Worm (Caenorhabditis elegans) whole organism, L3 larva: ENCODE results near the gene agl-1.
A peak's percentile ranks its signal among the peaks of the same experiment; 100 is the strongest.

Experiments
- R02D3.7 ChIP-seq: fragments of 150-350 bp; optimal IDR thresholded peaks from 2 replicates; lab custom pipeline; 2014; ENCODE audit warnings: missing biosample characterization, missing genetic modification characterization
- aly-2 ChIP-seq: fragments of 150-350 bp; optimal IDR thresholded peaks from 2 replicates; lab custom pipeline; 2014; ENCODE audit warnings: missing biosample characterization, missing genetic modification characterization
- ama-1 ChIP-seq: fragments of 150-350 bp; optimal IDR thresholded peaks from 2 replicates; lab custom pipeline; 2018
- ceh-16 ChIP-seq: sonication (generic microtip); optimal IDR thresholded peaks from 2 replicates; lab custom pipeline; 2017; ENCODE audit warnings: missing biosample characterization, missing genetic modification characterization
- ceh-28 ChIP-seq: fragments of 150-350 bp; optimal IDR thresholded peaks from 2 replicates; lab custom pipeline; 2014; ENCODE audit warnings: missing biosample characterization, missing genetic modification reagents, missing genetic modification characterization
- ceh-9 ChIP-seq: sonication (generic microtip); optimal IDR thresholded peaks from 2 replicates; lab custom pipeline; 2018; ENCODE audit warnings: missing biosample characterization, missing genetic modification characterization
- egl-27 ChIP-seq: sonication (generic microtip); optimal IDR thresholded peaks from 4 replicates; lab custom pipeline; 2017; ENCODE audit warnings: missing biosample characterization, missing genetic modification reagents, missing genetic modification characterization
- egl-5 ChIP-seq: fragments of 150-350 bp; optimal IDR thresholded peaks from 2 replicates; lab custom pipeline; 2017; ENCODE audit warnings: missing biosample characterization, missing genetic modification reagents, missing genetic modification characterization, inconsistent platforms
- elt-1 ChIP-seq: fragments of 150-350 bp; optimal IDR thresholded peaks from 2 replicates; lab custom pipeline; 2014; ENCODE audit warnings: missing biosample characterization, missing genetic modification characterization
- elt-2 ChIP-seq: sonication (generic microtip); optimal IDR thresholded peaks from 2 replicates; lab custom pipeline; 2016; ENCODE audit warnings: missing genetic modification reagents, mild to moderate bottlenecking, missing genetic modification characterization, missing compliant biosample characterization
- elt-3 ChIP-seq, 3 experiments: fragments of 150-350 bp in 1 of 3; sonication (generic microtip) in 2 of 3; optimal IDR thresholded peaks; 2 replicates in 2 of 3; 4 replicates in 1 of 3; lab custom pipeline; 2014 to 2017; ENCODE audit warnings: missing biosample characterization in 3 of 3, missing genetic modification characterization in 3 of 3
- fkh-2 ChIP-seq: fragments of 150-350 bp; optimal IDR thresholded peaks from 2 replicates; lab custom pipeline; 2014; ENCODE audit warnings: missing biosample characterization, missing genetic modification reagents, missing genetic modification characterization
- fos-1 ChIP-seq: fragments of 150-350 bp; optimal IDR thresholded peaks from 2 replicates; lab custom pipeline; 2014; ENCODE audit warnings: missing biosample characterization, missing genetic modification characterization
- hmg-11 ChIP-seq: sonication (generic microtip); optimal IDR thresholded peaks from 2 replicates; lab custom pipeline; 2016; ENCODE audit warnings: missing genetic modification characterization, missing compliant biosample characterization
- jun-1 ChIP-seq: fragments of 150-350 bp; optimal IDR thresholded peaks from 2 replicates; lab custom pipeline; 2014; ENCODE audit warnings: missing biosample characterization, missing genetic modification reagents, missing genetic modification characterization
- lin-15B ChIP-seq: fragments of 150-350 bp; optimal IDR thresholded peaks from 2 replicates; lab custom pipeline; 2014; ENCODE audit warnings: missing biosample characterization, missing genetic modification characterization
- lin-39 ChIP-seq: fragments of 150-350 bp; optimal IDR thresholded peaks from 2 replicates; lab custom pipeline; 2018; ENCODE audit warnings: missing biosample characterization, missing genetic modification reagents, missing genetic modification characterization
- lsy-12 ChIP-seq: sonication (generic microtip); optimal IDR thresholded peaks from 2 replicates; lab custom pipeline; 2016; ENCODE audit warnings: mild to moderate bottlenecking, missing genetic modification characterization, missing compliant biosample characterization
- mdl-1 ChIP-seq: fragments of 150-350 bp; optimal IDR thresholded peaks from 2 replicates; lab custom pipeline; 2014; ENCODE audit warnings: missing biosample characterization, missing genetic modification characterization
- mml-1 ChIP-seq: fragments of 150-350 bp; sonication (generic microtip); optimal IDR thresholded peaks from 3 replicates; lab custom pipeline; 2014; ENCODE audit warnings: missing biosample characterization, missing genetic modification characterization
- nfya-1 ChIP-seq: sonication (generic microtip); optimal IDR thresholded peaks from 2 replicates; lab custom pipeline; 2017; ENCODE audit warnings: missing genetic modification characterization, mild to moderate bottlenecking, missing compliant biosample characterization, antibody characterized with exemption, moderate library complexity; ENCODE audit not compliant: insufficient read depth
- nhr-11 ChIP-seq: fragments of 150-350 bp; optimal IDR thresholded peaks from 2 replicates; lab custom pipeline; 2014; ENCODE audit warnings: missing biosample characterization, missing genetic modification characterization
- nhr-12 ChIP-seq: fragments of 150-350 bp; optimal IDR thresholded peaks from 2 replicates; lab custom pipeline; 2014; ENCODE audit warnings: missing biosample characterization, missing genetic modification characterization
- nhr-23 ChIP-seq: fragments of 150-350 bp; optimal IDR thresholded peaks from 2 replicates; lab custom pipeline; 2014; ENCODE audit warnings: missing biosample characterization, missing genetic modification reagents, missing genetic modification characterization
- nhr-237 ChIP-seq: fragments of 150-350 bp; optimal IDR thresholded peaks from 2 replicates; lab custom pipeline; 2014; ENCODE audit warnings: missing biosample characterization, missing genetic modification characterization
- nhr-25 ChIP-seq: sonication (generic microtip); optimal IDR thresholded peaks from 2 replicates; lab custom pipeline; 2017; ENCODE audit warnings: missing biosample characterization, missing genetic modification characterization
- nhr-28 ChIP-seq: fragments of 150-350 bp; optimal IDR thresholded peaks from 2 replicates; lab custom pipeline; 2014; ENCODE audit warnings: missing biosample characterization, missing genetic modification characterization
- nhr-43 ChIP-seq: sonication (generic microtip); optimal IDR thresholded peaks from 2 replicates; lab custom pipeline; 2016; ENCODE audit warnings: mild to moderate bottlenecking, missing genetic modification characterization, missing compliant biosample characterization; ENCODE audit not compliant: poor library complexity, severe bottlenecking
- nhr-76 ChIP-seq: fragments of 150-350 bp; sonication (generic microtip); optimal IDR thresholded peaks from 5 replicates; lab custom pipeline; 2014; ENCODE audit warnings: missing biosample characterization, missing genetic modification characterization
- nhr-77 ChIP-seq: fragments of 150-350 bp; optimal IDR thresholded peaks from 2 replicates; lab custom pipeline; 2014; ENCODE audit warnings: missing biosample characterization, missing genetic modification characterization
- pha-4 ChIP-seq: fragments of 150-350 bp; optimal IDR thresholded peaks from 2 replicates; lab custom pipeline; 2014; ENCODE audit warnings: missing biosample characterization, missing genetic modification reagents, missing genetic modification characterization
- pqm-1 ChIP-seq: fragments of 150-350 bp; optimal IDR thresholded peaks from 2 replicates; lab custom pipeline; 2017; ENCODE audit warnings: missing biosample characterization, missing genetic modification characterization, inconsistent platforms
- sea-2 ChIP-seq: fragments of 150-350 bp; sonication (generic microtip); optimal IDR thresholded peaks from 4 replicates; lab custom pipeline; 2014; ENCODE audit warnings: missing biosample characterization, missing genetic modification reagents, missing genetic modification characterization
- skn-1 ChIP-seq: fragments of 150-350 bp; optimal IDR thresholded peaks from 2 replicates; lab custom pipeline; 2014; ENCODE audit warnings: missing biosample characterization, missing genetic modification characterization
- snpc-4 ChIP-seq: fragments of 150-350 bp; optimal IDR thresholded peaks from 2 replicates; lab custom pipeline; 2014; ENCODE audit warnings: missing biosample characterization, missing genetic modification characterization
- tbx-2 ChIP-seq: sonication (generic microtip); optimal IDR thresholded peaks from 2 replicates; lab custom pipeline; 2016; ENCODE audit warnings: mild to moderate bottlenecking, missing genetic modification characterization, missing compliant biosample characterization
- unc-39 ChIP-seq: sonication (generic microtip); optimal IDR thresholded peaks from 4 replicates; lab custom pipeline; 2017; ENCODE audit warnings: missing biosample characterization, missing genetic modification characterization
- zag-1 ChIP-seq: fragments of 150-350 bp; optimal IDR thresholded peaks from 2 replicates; lab custom pipeline; 2014; ENCODE audit warnings: missing biosample characterization, missing genetic modification characterization
- ztf-4 ChIP-seq: fragments of 150-350 bp; optimal IDR thresholded peaks from 2 replicates; lab custom pipeline; 2014; ENCODE audit warnings: missing biosample characterization, missing genetic modification characterization

The agl-1 gene

ce11 chrII:14357936-14358416, at the start of gene agl-1, which contains the start of gene pfs-2:
TSS of gene agl-1 (minus strand) at chrII:14358113.
TSS of gene pfs-2 (plus strand) at chrII:14358366.
- TF ChIP-seq nhr-77 (tag; lab: Kevin White, UChicago) (peak; percentile 2), jun-1 (tag; lab: Kevin White, UChicago) (no peak), R02D3.7 (tag; lab: Kevin White, UChicago) (peak; percentile 60), nfya-1 (tag; lab: Kevin White, UChicago) (peak; percentile 80), nhr-23 (tag; lab: Kevin White, UChicago) (peak; percentile 65), lin-15B (peak; percentile 83), snpc-4 (tag; lab: Kevin White, UChicago) (peak; percentile 84), nhr-43 (peak; percentile 0), mdl-1 (peak; percentile 37), nhr-25 (tag; lab: Kevin White, UChicago) (peak; percentile 21), ceh-9 (no peak), lin-39 (tag; lab: Kevin White, UChicago) (peak; percentile 66), hmg-11 (tag; lab: Kevin White, UChicago) (peak; percentile 82), pha-4 (peak; percentile 77), zag-1 (peak; percentile 4), sea-2 (no peak), nhr-12 (tag; lab: Kevin White, UChicago) (no peak), ceh-28 (tag; lab: Kevin White, UChicago) (peak; percentile 76), elt-2 (peak; percentile 25)

- TF ChIP-seq tbx-2 (tag; lab: Kevin White, UChicago) (peak; percentile 1), egl-5 (peak; percentile 0), fos-1 (tag; lab: Kevin White, UChicago) (no peak), ama-1 (peak; percentile 91), nhr-25 (tag; lab: Kevin White, UChicago) (peak; percentile 47), nhr-43 (peak; percentile 17), nfya-1 (tag; lab: Kevin White, UChicago) (peak; percentile 42), pqm-1 (tag; lab: Kevin White, UChicago) (no peak), elt-3 (tag; optimal IDR thresholded peaks at IDR 0.05; lab: Kevin White, UChicago) (peak in 1 of 3 experiments; percentile 15)
Measured at ce11 chrII:14406117-14406935, 48.4 kb upstream of the agl-1 start.

ce11 chrII:14405489-14406059, 47.7 kb upstream of the agl-1 start:
- TF ChIP-seq nhr-43 (peak; percentile 50), nfya-1 (tag; lab: Kevin White, UChicago) (no peak), ama-1 (peak; percentile 99)
- TF ChIP-seq, all 47 proteins: peak for 2

ce11 chrII:14404741-14405488, 47.0 kb upstream of the agl-1 start:
- TF ChIP-seq elt-2 (peak; percentile 33), fos-1 (tag; lab: Kevin White, UChicago) (peak; percentile 61), lin-15B (peak; percentile 43), lsy-12 (peak; percentile 90), fkh-2 (tag; lab: Kevin White, UChicago) (no peak), ceh-28 (tag; lab: Kevin White, UChicago) (peak; percentile 54), snpc-4 (tag; lab: Kevin White, UChicago) (peak; percentile 40), nfya-1 (tag; lab: Kevin White, UChicago) (peak; percentile 78), skn-1 (no peak), nhr-77 (tag; lab: Kevin White, UChicago) (peak; percentile 70), R02D3.7 (tag; lab: Kevin White, UChicago) (no peak), unc-39 (tag; lab: Kevin White, UChicago) (no peak), ztf-4 (tag; lab: Kevin White, UChicago) (peak; percentile 88), nhr-11 (no peak), zag-1 (no peak), egl-5 (no peak), mml-1 (tag; lab: Kevin White, UChicago) (peak; percentile 23), nhr-23 (tag; lab: Kevin White, UChicago) (peak; percentile 96), jun-1 (tag; lab: Kevin White, UChicago) (peak; percentile 80), lin-39 (tag; lab: Kevin White, UChicago) (peak; percentile 63), mdl-1 (no peak), hmg-11 (tag; lab: Kevin White, UChicago) (peak; percentile 40), sea-2 (peak; percentile 95), pha-4 (peak; percentile 80), elt-1 (tag; lab: Kevin White, UChicago) (no peak), aly-2 (tag; lab: Kevin White, UChicago) (no peak), nhr-43 (peak; percentile 90), ceh-16 (tag; lab: Kevin White, UChicago) (no peak), elt-3 (tag; optimal IDR thresholded peaks at IDR 0.05; lab: Kevin White, UChicago) (no peak), nhr-76 (tag; lab: Kevin White, UChicago) (no peak), nhr-28 (tag; lab: Kevin White, UChicago) (no peak), nhr-12 (tag; lab: Kevin White, UChicago) (no peak), tbx-2 (tag; lab: Kevin White, UChicago) (peak; percentile 75), egl-27 (tag; lab: Kevin White, UChicago) (no peak), nhr-237 (no peak)
